Worm (Caenorhabditis elegans): ENCODE measurements around the gene F43G6.4.

F43G6.4 gene

ce11 chrII:11749490-11750172, 40.9 kb upstream of the F43G6.4 start (continued):
- TF ChIP-seq madf-9 (GFP tag; conservative IDR thresholded peaks at IDR 0.05) (peak; percentile 73; the same call in 1 of the 2 replicates), mdl-1 (tag; optimal IDR thresholded peaks at IDR 0.05) (peak; percentile 44 to 77), dmd-9 (GFP tag; IDR thresholded peaks at IDR 0.05) (no peak), zag-1 (tag; optimal IDR thresholded peaks at IDR 0.05) (peak; percentile 60), dmd-6 (GFP tag; IDR thresholded peaks at IDR 0.05) (peak; percentile 62), lin-39 (tag; optimal IDR thresholded peaks at IDR 0.05) (no peak), lsy-2 (tag; optimal IDR thresholded peaks at IDR 0.05) (peak; percentile 66 to 67), Y105C5A.15 (GFP tag; IDR thresholded peaks at IDR 0.05) (no peak), ceh-32 (tag; optimal IDR thresholded peaks at IDR 0.05; ENCODE audit: poor library complexity) (peak; percentile 51), nhr-28 (tag; optimal IDR thresholded peaks at IDR 0.05) (peak; percentile 33), pha-4 (GFP tag; IDR thresholded peaks at IDR 0.05) (peak; percentile 67), pha-4 (tag; optimal IDR thresholded peaks at IDR 0.05) (no peak), aha-1 (tag) (peak; percentile 96), tag-97 (GFP tag; IDR thresholded peaks at IDR 0.05) (no peak), rbr-2 (tag; optimal IDR thresholded peaks at IDR 0.05) (peak; percentile 92), nhr-10 (tag; optimal IDR thresholded peaks at IDR 0.05) (peak; percentile 2), nhr-77 (tag; optimal IDR thresholded peaks at IDR 0.05) (peak; percentile 3), hmg-1.1 (GFP tag; IDR thresholded peaks at IDR 0.05) (peak; percentile 84), ceh-82 (tag; optimal IDR thresholded peaks at IDR 0.05) (no peak), nhr-41 (GFP tag; IDR thresholded peaks at IDR 0.05) (peak; percentile 55; the same call in 1 of the 2 replicates), F10B5.3 (tag; optimal IDR thresholded peaks at IDR 0.05) (peak; percentile 67), saeg-2 (GFP tag; IDR thresholded peaks at IDR 0.05) (peak; percentile 67), jun-1 (tag; optimal IDR thresholded peaks at IDR 0.05) (peak; percentile 70), lin-1 (GFP tag; IDR thresholded peaks at IDR 0.05) (peak; percentile 24; the same call in 1 of the 2 replicates), ceh-28 (tag; optimal IDR thresholded peaks at IDR 0.05) (peak; percentile 81), egl-43 (GFP tag; IDR thresholded peaks at IDR 0.05) (peak; percentile 86), nhr-102 (tag; optimal IDR thresholded peaks at IDR 0.05) (peak; percentile 67), ctbp-1 (GFP tag; IDR thresholded peaks at IDR 0.05) (peak; percentile 75), mdt-29 (GFP tag; IDR thresholded peaks at IDR 0.05) (peak; percentile 68; the same call in 1 of the 2 replicates), spr-3 (GFP tag; optimal IDR thresholded peaks at IDR 0.05) (peak; percentile 79), T20F7.1 (GFP tag; optimal IDR thresholded peaks at IDR 0.05) (peak; percentile 82), D1046.2 (GFP tag; IDR thresholded peaks at IDR 0.05) (no peak), cey-2 (tag; optimal IDR thresholded peaks at IDR 0.05; ENCODE audit: borderline replicate concordance, insufficient read depth) (no peak), zfp-2 (tag; optimal IDR thresholded peaks at IDR 0.05) (peak; percentile 56), mxl-2 (GFP tag; conservative IDR thresholded peaks at IDR 0.05) (no peak), madf-5 (GFP tag; IDR thresholded peaks at IDR 0.05) (no peak), fkh-10 (GFP tag; optimal IDR thresholded peaks at IDR 0.05) (peak; percentile 87), nhr-11 (tag; optimal IDR thresholded peaks at IDR 0.05) (peak; percentile 62), Y75B8A.6 (GFP tag; IDR thresholded peaks at IDR 0.05) (no peak), F37D6.2 (tag; optimal IDR thresholded peaks at IDR 0.05) (peak; percentile 92), ZK546.5 (tag; optimal IDR thresholded peaks at IDR 0.05) (peak in 1 of 2 experiments; percentile 50), ztf-7 (tag; optimal IDR thresholded peaks at IDR 0.05) (no peak), set-16 (GFP tag; IDR thresholded peaks at IDR 0.05) (peak; percentile 100), gei-8 (GFP tag; optimal IDR thresholded peaks at IDR 0.05) (peak; percentile 69), F44E2.7 (GFP tag; IDR thresholded peaks at IDR 0.05) (no peak), T26A8.4 (GFP tag; IDR thresholded peaks at IDR 0.05) (peak; percentile 71), lin-13 (GFP tag; optimal IDR thresholded peaks at IDR 0.05) (peak; percentile 51), php-3 (GFP tag; IDR thresholded peaks at IDR 0.05) (0 out of 2 replicates have a peak, but pooled peaks have one; percentile 27), attf-4 (tag; optimal IDR thresholded peaks at IDR 0.05) (peak; percentile 8), dpl-1 (GFP tag; optimal IDR thresholded peaks at IDR 0.05) (peak; percentile 43)
